Fruit fly (Drosophila melanogaster): ENCODE data around the gene Cp15.

dm6 chr3L:8767876-8768275 is 39.6 kb downstream of the Cp15 start:
- no peak for TF ChIP-seq pan (optimal IDR thresholded peaks at IDR 0.05)
- no peak for TF ChIP-seq usp (GFP tag; optimal IDR thresholded peaks at IDR 0.05)

Data from whole organism.